Worm (Caenorhabditis elegans): ENCODE data around the gene C13A2.5.

Gene C13A2.5

ce11 chrV:7326928-7327327, 51.3 kb downstream of the C13A2.5 start, which contains the start of gene F10G2.4:
F10G2.4 (plus strand) TSS chrV:7327228.
- TF ChIP-seq med-1 (GFP tag; optimal IDR thresholded peaks at IDR 0.05; ENCODE audit: insufficient read depth) (no peak), ref-1 (GFP tag; conservative IDR thresholded peaks at IDR 0.05) (no peak), ztf-29 (GFP tag; IDR thresholded peaks at IDR 0.05) (no peak)
